Fruit fly (Drosophila melanogaster): ENCODE results near the gene CG6999.

The CG6999 gene

dm6 chrX:9085726-9086125, 2.4 kb upstream of the CG6999 start, which contains the start of gene CG32708 (continued):
- TF ChIP-seq lola (GFP tag; optimal IDR thresholded peaks at IDR 0.05) (no peak), CG7786 (GFP tag; optimal IDR thresholded peaks at IDR 0.05) (no peak), CG11456 (GFP tag; IDR thresholded peaks at IDR 0.05) (no peak), CG1647 (GFP tag; optimal IDR thresholded peaks at IDR 0.05) (no peak), B-H1 (GFP tag; IDR thresholded peaks at IDR 0.05) (no peak), esg (GFP tag; conservative IDR thresholded peaks at IDR 0.05) (no peak), ham (GFP tag; IDR thresholded peaks at IDR 0.05) (no peak), CG12071 (GFP tag; optimal IDR thresholded peaks at IDR 0.05) (no peak), CG7556 (GFP tag; optimal IDR thresholded peaks at IDR 0.05) (no peak), row (GFP tag; IDR thresholded peaks at IDR 0.05) (peak; percentile 47; the same call in 2 of the 3 replicates), CG9727 (GFP tag; optimal IDR thresholded peaks at IDR 0.05) (no peak), CG9876 (GFP tag; optimal IDR thresholded peaks at IDR 0.05) (no peak), Kr (GFP tag; optimal IDR thresholded peaks at IDR 0.05) (no peak), ken (GFP tag; IDR thresholded peaks at IDR 0.05) (no peak), Chrac-16 (GFP tag; optimal IDR thresholded peaks at IDR 0.05) (no peak), cg (GFP tag; optimal IDR thresholded peaks at IDR 0.05) (no peak), Ravus (GFP tag; IDR thresholded peaks at IDR 0.05) (no peak), CG31388 (GFP tag; optimal IDR thresholded peaks at IDR 0.05) (no peak), pros (GFP tag; optimal IDR thresholded peaks at IDR 0.05) (no peak), HmgZ (tag; optimal IDR thresholded peaks at IDR 0.05) (no peak), chm (GFP tag; IDR thresholded peaks at IDR 0.05) (no peak), slp2 (GFP tag; optimal IDR thresholded peaks at IDR 0.05) (no peak), org-1 (GFP tag; optimal IDR thresholded peaks at IDR 0.05) (no peak), Dip3 (GFP tag; optimal IDR thresholded peaks at IDR 0.05) (no peak), CG12104 (GFP tag; optimal IDR thresholded peaks at IDR 0.05) (no peak), Rfx (GFP tag; IDR thresholded peaks at IDR 0.05) (no peak), CG1024 (GFP tag; IDR thresholded peaks at IDR 0.05) (no peak), nau (GFP tag; optimal IDR thresholded peaks at IDR 0.05) (no peak), caup (GFP tag; optimal IDR thresholded peaks at IDR 0.05; ENCODE audit: severe bottlenecking) (no peak), CG14860 (GFP tag; IDR thresholded peaks at IDR 0.05; ENCODE audit: partially characterized antibody) (peak; percentile 48; the same call in 2 of the 3 replicates), CG2889 (GFP tag; IDR thresholded peaks at IDR 0.05) (no peak), CG9437 (GFP tag; optimal IDR thresholded peaks at IDR 0.05) (no peak), Six4 (GFP tag; optimal IDR thresholded peaks at IDR 0.05) (no peak), pnt (GFP tag; optimal IDR thresholded peaks at IDR 0.05) (no peak), usp (GFP tag; optimal IDR thresholded peaks at IDR 0.05) (no peak), maf-S (GFP tag; optimal IDR thresholded peaks at IDR 0.05) (no peak), NK7.1 (GFP tag; optimal IDR thresholded peaks at IDR 0.05) (no peak), br (optimal IDR thresholded peaks at IDR 0.05) (no peak), ato (GFP tag; IDR thresholded peaks at IDR 0.05; ENCODE audit: partially characterized antibody) (peak; percentile 48), CkIIα-i1 (GFP tag; IDR thresholded peaks at IDR 0.05) (no peak), Rx (GFP tag; IDR thresholded peaks at IDR 0.05) (no peak), CG10274 (GFP tag; optimal IDR thresholded peaks at IDR 0.05) (no peak), pum (GFP tag; optimal IDR thresholded peaks at IDR 0.05) (no peak), CG6813 (GFP tag; optimal IDR thresholded peaks at IDR 0.05) (no peak), Bteb2 (GFP tag; optimal IDR thresholded peaks at IDR 0.05) (no peak), CG16863 (GFP tag; optimal IDR thresholded peaks at IDR 0.05) (no peak), bowl (GFP tag; IDR thresholded peaks at IDR 0.05) (no peak), pb (GFP tag; optimal IDR thresholded peaks at IDR 0.05) (no peak), grn (GFP tag; optimal IDR thresholded peaks at IDR 0.05) (no peak), Bgb (GFP tag; IDR thresholded peaks at IDR 0.05; ENCODE audit: partially characterized antibody) (peak; percentile 75), CG17912 (GFP tag; optimal IDR thresholded peaks at IDR 0.05) (no peak), CG18476 (GFP tag; optimal IDR thresholded peaks at IDR 0.05) (no peak), NFAT (GFP tag; IDR thresholded peaks at IDR 0.05) (no peak)

Data from whole organism, embryonic.